Worm (Caenorhabditis elegans) whole organism, midembryonic: ENCODE measurements around the gene K11H3.8.

Source experiments
- T22C8.4 ChIP-seq: fragments of 200-800 bp; sonication (Bioruptor generic); IDR thresholded peaks from 2 replicates; pipeline ENCODE4 v1.3.6; 2022; ENCODE audit warnings: missing genetic modification characterization, missing compliant biosample characterization
- cog-1 ChIP-seq: sonication (generic microtip); optimal IDR thresholded peaks from 2 replicates; lab custom pipeline; 2016; ENCODE audit warnings: missing genetic modification characterization, missing compliant biosample characterization
- flt-1 ChIP-seq: fragments of 200-800 bp; sonication (Bioruptor generic); IDR thresholded peaks from 2 replicates; pipeline ENCODE4 v1.3.6; 2022; ENCODE audit warnings: missing genetic modification characterization, missing compliant biosample characterization
- klf-2 ChIP-seq: fragments of 200-800 bp; sonication (Bioruptor generic); conservative IDR thresholded peaks from 2 replicates; pipeline ENCODE4 v1.3.6; 2022; ENCODE audit warnings: missing genetic modification reagents, missing genetic modification characterization, missing compliant biosample characterization
- med-1 ChIP-seq: sonication (generic microtip); optimal IDR thresholded peaks from 2 replicates; lab custom pipeline; 2017; ENCODE audit warnings: missing genetic modification characterization, mild to moderate bottlenecking, missing compliant biosample characterization, antibody characterized with exemption, missing genetic modification reagents; ENCODE audit not compliant: insufficient read depth
- ref-1 ChIP-seq: fragments of 200-800 bp; sonication (Bioruptor generic); conservative IDR thresholded peaks from 2 replicates; pipeline ENCODE4 v1.3.6; 2022; ENCODE audit warnings: missing genetic modification reagents, missing genetic modification characterization, missing compliant biosample characterization
- tab-1 ChIP-seq: fragments of 200-800 bp; sonication (Bioruptor generic); IDR thresholded peaks from 2 replicates; pipeline ENCODE4 v1.3.6; 2022; ENCODE audit warnings: missing genetic modification characterization, missing compliant biosample characterization
- ztf-23 ChIP-seq: fragments of 200-800 bp; sonication (Bioruptor generic); IDR thresholded peaks from 2 replicates; pipeline ENCODE4 v1.3.6; 2022; ENCODE audit warnings: missing genetic modification reagents, missing genetic modification characterization, missing compliant biosample characterization
- ztf-29 ChIP-seq: fragments of 200-800 bp; sonication (Bioruptor generic); IDR thresholded peaks from 2 replicates; pipeline ENCODE4 v1.3.6; 2022; ENCODE audit warnings: missing genetic modification reagents, missing genetic modification characterization, missing compliant biosample characterization

The K11H3.8 gene

ce11 chrIII:9834888-9835287, at the start of gene K11H3.8:
Gene K11H3.8 (plus strand): TSS chrIII:9835188.
- TF ChIP-seq klf-2 (no peak), med-1 (GFP tag; lab: Kevin White, UChicago) (no peak), ref-1 (GFP tag; lab: Robert Waterston, UW) (no peak), cog-1 (no peak), ztf-29 (no peak), tab-1 (no peak), flt-1 (no peak), ztf-23 (GFP tag; lab: Robert Waterston, UW) (no peak), T22C8.4 (GFP tag; lab: Robert Waterston, UW) (no peak)

DNA sequence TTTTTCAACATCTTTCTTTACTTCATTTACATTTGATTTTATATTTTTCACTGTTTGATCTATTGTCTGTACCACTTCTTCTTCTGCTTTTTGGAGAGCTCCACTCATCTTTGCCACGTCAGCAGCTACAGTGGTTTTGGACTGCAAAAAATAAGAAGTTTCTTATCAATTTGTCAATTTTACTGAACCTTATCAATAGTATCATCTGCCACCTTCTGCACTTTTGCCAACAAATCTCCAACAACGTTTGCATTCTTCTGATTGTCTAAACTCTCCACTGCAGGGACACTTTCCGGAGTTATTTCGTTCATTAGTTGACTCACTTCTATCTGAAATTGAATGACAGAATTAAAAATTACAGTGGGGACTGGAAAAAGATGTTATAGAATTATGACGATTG, 48.2 kb upstream of the K11H3.8 start:
- TF ChIP-seq cog-1 (no peak), klf-2 (no peak), ztf-29 (no peak), tab-1 (no peak), T22C8.4 (GFP tag; lab: Robert Waterston, UW) (no peak), med-1 (GFP tag; lab: Kevin White, UChicago) (no peak), flt-1 (no peak)

- TF ChIP-seq cog-1, result no peak
- TF ChIP-seq ztf-29, result no peak
- no peak for TF ChIP-seq ztf-23 (GFP tag; lab: Robert Waterston, UW)
- TF ChIP-seq med-1 (GFP tag; lab: Kevin White, UChicago), result no peak
- TF ChIP-seq tab-1, result no peak
- no peak for TF ChIP-seq T22C8.4 (GFP tag; lab: Robert Waterston, UW)
- TF ChIP-seq ref-1 (GFP tag; lab: Robert Waterston, UW), result no peak
- TF ChIP-seq flt-1, result no peak
- TF ChIP-seq klf-2, result no peak
Observed at ce11 chrIII:9789083-9789482, 45.9 kb upstream of the K11H3.8 start.

ce11 chrIII:9789607-9790073, 45.3 kb upstream of the K11H3.8 start, which contains the start of gene R10E11.5:
Gene R10E11.5 (minus strand): TSS chrIII:9789657.
- TF ChIP-seq flt-1, result no peak
- no peak for TF ChIP-seq T22C8.4 (GFP tag; lab: Robert Waterston, UW)
- no peak for TF ChIP-seq ref-1 (GFP tag; lab: Robert Waterston, UW)
- no peak for TF ChIP-seq ztf-29
- TF ChIP-seq med-1 (GFP tag; lab: Kevin White, UChicago), result no peak
- TF ChIP-seq klf-2, result no peak
- no peak for TF ChIP-seq tab-1
- TF ChIP-seq cog-1, result no peak
- TF ChIP-seq ztf-23 (GFP tag; lab: Robert Waterston, UW), result no peak

ce11 chrIII:9793592-9794417, 41.2 kb upstream of the K11H3.8 start, which contains the start of the genes R10E11.9 and mcm-6:
Gene R10E11.9 (minus strand): TSS chrIII:9793642.
Gene mcm-6 (plus strand): TSS chrIII:9794367.
- TF ChIP-seq flt-1, result no peak
- no peak for TF ChIP-seq ref-1 (GFP tag; lab: Robert Waterston, UW)
- no peak for TF ChIP-seq klf-2
- no peak for TF ChIP-seq cog-1
- no peak for TF ChIP-seq ztf-29
- no peak for TF ChIP-seq T22C8.4 (GFP tag; lab: Robert Waterston, UW)
- no peak for TF ChIP-seq tab-1
- no peak for TF ChIP-seq ztf-23 (GFP tag; lab: Robert Waterston, UW)
- no peak for TF ChIP-seq med-1 (GFP tag; lab: Kevin White, UChicago)

DNA sequence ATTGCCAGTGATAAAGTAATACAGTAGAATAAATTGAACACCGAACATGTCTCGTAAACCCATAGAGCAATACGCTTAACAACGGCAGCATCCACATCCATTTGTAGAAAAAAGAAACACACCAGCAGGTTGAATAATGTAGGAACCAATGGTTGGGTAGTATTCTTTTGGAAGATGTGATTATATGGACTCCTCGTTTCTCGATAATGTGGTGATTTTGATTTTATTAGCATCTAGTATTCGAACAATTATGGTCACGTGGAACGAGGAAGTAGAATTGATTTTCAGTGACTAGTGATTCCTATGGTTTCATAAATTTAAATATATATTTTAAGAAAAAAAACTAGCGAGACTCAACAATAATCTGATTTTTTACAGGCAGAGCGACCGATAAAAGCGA, 38.5 kb upstream of the K11H3.8 start, which contains the start of gene srxa-10:
srxa-10 (minus strand) TSS at position 101 of the 400 bp plus-strand sequence.
- TF ChIP-seq med-1 (GFP tag; lab: Kevin White, UChicago), result no peak

ce11 chrIII:9798478-9799157, 36.4 kb upstream of the K11H3.8 start, which contains the start of gene ZK632.2:
Gene ZK632.2 (plus strand): TSS chrIII:9799107.
- no peak for TF ChIP-seq cog-1
- TF ChIP-seq T22C8.4 (GFP tag; lab: Robert Waterston, UW), result no peak
- TF ChIP-seq ztf-29, result no peak
- TF ChIP-seq tab-1, result no peak
- TF ChIP-seq ref-1 (GFP tag; lab: Robert Waterston, UW), result no peak
- no peak for TF ChIP-seq flt-1
- TF ChIP-seq med-1 (GFP tag; lab: Kevin White, UChicago), result no peak
- TF ChIP-seq klf-2, result no peak

- TF ChIP-seq T22C8.4 (GFP tag; lab: Robert Waterston, UW), result no peak
- no peak for TF ChIP-seq cog-1
- TF ChIP-seq ref-1 (GFP tag; lab: Robert Waterston, UW), result no peak
- TF ChIP-seq tab-1, result no peak
- TF ChIP-seq flt-1, result no peak
Observed at ce11 chrIII:9802045-9802444, 32.9 kb upstream of the K11H3.8 start.

ce11 chrIII:9804997-9805610, 29.9 kb upstream of the K11H3.8 start, which contains the start of gene riok-3:
Gene riok-3 (minus strand): TSS chrIII:9805011.
- TF ChIP-seq flt-1 (no peak), ref-1 (GFP tag; lab: Robert Waterston, UW) (no peak), tab-1 (no peak), T22C8.4 (GFP tag; lab: Robert Waterston, UW) (no peak), klf-2 (no peak), ztf-23 (GFP tag; lab: Robert Waterston, UW) (no peak), med-1 (GFP tag; lab: Kevin White, UChicago) (no peak), ztf-29 (no peak), cog-1 (no peak)
